Worm (Caenorhabditis elegans): ENCODE measurements around the gene ugt-18.

- TF ChIP-seq him-1 (tag; optimal IDR thresholded peaks at IDR 0.05) (peak; percentile 83), W03F9.2 (tag; optimal IDR thresholded peaks at IDR 0.05) (no peak), dao-5 (tag; optimal IDR thresholded peaks at IDR 0.05) (no peak)
Observed at ce11 chrV:12814481-12814882, 5.6 kb upstream of the ugt-18 start.
